Worm (Caenorhabditis elegans) whole organism, L1 larva: Measurements from ENCODE around the gene cct-8.

Source experiments
- alr-1 ChIP-seq: fragments of 200-800 bp; sonication (Bioruptor generic); optimal IDR thresholded peaks from 2 replicates; lab custom pipeline; 2018; ENCODE audit warnings: borderline replicate concordance, mild to moderate bottlenecking, missing genetic modification characterization, missing compliant biosample characterization
- ama-1 ChIP-seq: fragments of 150-350 bp; optimal IDR thresholded peaks from 2 replicates; lab custom pipeline; 2014
- efl-1 ChIP-seq, 4 experiments: fragments of 150-350 bp; optimal IDR thresholded peaks in 3 of 4; peaks in 1 of 4; 1 replicate in 1 of 4; 2 replicates in 3 of 4; lab custom pipeline; 2014; ENCODE audit warnings: missing biosample characterization in 2 of 4, missing genetic modification characterization in 2 of 4, missing genetic modification reagents in 2 of 4
- isw-1 ChIP-seq: fragments of 200-800 bp; sonication (Bioruptor generic); IDR thresholded peaks from 2 replicates; pipeline ENCODE4 v1.3.6; 2022; ENCODE audit warnings: missing genetic modification characterization, missing compliant biosample characterization
- lin-13 ChIP-seq: fragments of 150-350 bp; optimal IDR thresholded peaks from 2 replicates; lab custom pipeline; 2014; ENCODE audit warnings: missing biosample characterization, missing genetic modification reagents, missing genetic modification characterization
- lin-39 ChIP-seq: fragments of 150-350 bp; optimal IDR thresholded peaks from 2 replicates; lab custom pipeline; 2014; ENCODE audit warnings: missing biosample characterization, missing genetic modification reagents, missing genetic modification characterization
- nhr-11 ChIP-seq: fragments of 150-350 bp; optimal IDR thresholded peaks from 2 replicates; lab custom pipeline; 2014; ENCODE audit warnings: missing biosample characterization, missing genetic modification characterization
- nhr-237 ChIP-seq: fragments of 150-350 bp; optimal IDR thresholded peaks from 2 replicates; lab custom pipeline; 2014; ENCODE audit warnings: missing biosample characterization, missing genetic modification characterization
- unc-130 ChIP-seq: fragments of 150-350 bp; optimal IDR thresholded peaks from 2 replicates; lab custom pipeline; 2017; ENCODE audit warnings: missing biosample characterization, missing genetic modification characterization, inconsistent platforms
- unc-62 ChIP-seq: fragments of 150-350 bp; optimal IDR thresholded peaks from 2 replicates; lab custom pipeline; 2014; ENCODE audit warnings: missing biosample characterization, missing genetic modification reagents, missing genetic modification characterization

- TF ChIP-seq lin-39 (tag; lab: Kevin White, UChicago), result no peak
- no peak for TF ChIP-seq nhr-11
- TF ChIP-seq ama-1 (lab: Kevin White, UChicago), result no peak
- TF ChIP-seq efl-1 (optimal IDR thresholded peaks at IDR 0.05; lab: Kevin White, UChicago), result no peak
- TF ChIP-seq efl-1 (GFP tag; optimal IDR thresholded peaks at IDR 0.05 in 1 of 2; lab: Kevin White, UChicago), result peak in 1 of 2 experiments; percentile 78
- TF ChIP-seq isw-1 (GFP tag; lab: Robert Waterston, UW), result no peak
- TF ChIP-seq alr-1, result no peak
- TF ChIP-seq lin-13 (GFP tag; lab: Kevin White, UChicago), result no peak
- no peak for TF ChIP-seq unc-62
- TF ChIP-seq nhr-237 (tag; lab: Kevin White, UChicago), result no peak
- TF ChIP-seq unc-130 (tag; lab: Kevin White, UChicago), result no peak
Measured at ce11 chrIV:1067430-1067829, 26.3 kb downstream of the cct-8 start, which contains the start of gene znf-782.
